Worm (Caenorhabditis elegans) whole organism, early embryonic: ENCODE measurements around the gene C05E11.3.

Source experiments
- B0310.2 ChIP-seq: sonication (generic microtip); optimal IDR thresholded peaks from 2 replicates; lab custom pipeline; 2016; ENCODE audit warnings: mild to moderate bottlenecking, missing genetic modification characterization, missing compliant biosample characterization
- F13C5.2 ChIP-seq: sonication (generic microtip); optimal IDR thresholded peaks from 2 replicates; lab custom pipeline; 2017; ENCODE audit warnings: mild to moderate bottlenecking, missing genetic modification characterization, inconsistent platforms, missing compliant biosample characterization
- aly-1 ChIP-seq: sonication (generic microtip); optimal IDR thresholded peaks from 2 replicates; lab custom pipeline; 2016; ENCODE audit warnings: missing genetic modification characterization, missing compliant biosample characterization
- ama-1 ChIP-seq: fragments of 150-350 bp; optimal IDR thresholded peaks from 2 replicates; lab custom pipeline; 2014
- ceh-13 ChIP-seq: fragments of 200-800 bp; sonication (Bioruptor generic); optimal IDR thresholded peaks from 2 replicates; lab custom pipeline; 2018; ENCODE audit warnings: mild to moderate bottlenecking, missing genetic modification characterization, missing compliant biosample characterization
- ceh-36 ChIP-seq: sonication (generic microtip); optimal IDR thresholded peaks from 2 replicates; lab custom pipeline; 2016; ENCODE audit warnings: missing genetic modification characterization, inconsistent platforms, missing compliant biosample characterization
- ets-7 ChIP-seq: sonication (generic microtip); optimal IDR thresholded peaks from 2 replicates; lab custom pipeline; 2016; ENCODE audit warnings: missing genotype, missing genetic modification characterization, missing compliant biosample characterization
- flt-1 ChIP-seq: fragments of 200-800 bp; sonication (Bioruptor generic); IDR thresholded peaks from 2 replicates; pipeline ENCODE4 v1.3.6; 2022; ENCODE audit warnings: missing genetic modification characterization, missing compliant biosample characterization
- hmbx-1 ChIP-seq: sonication (generic microtip); optimal IDR thresholded peaks from 2 replicates; lab custom pipeline; 2016; ENCODE audit warnings: mild to moderate bottlenecking, missing genetic modification characterization, missing compliant biosample characterization
- hmg-4 ChIP-seq: fragments of 200-800 bp; sonication (Bioruptor generic); optimal IDR thresholded peaks from 2 replicates; lab custom pipeline; 2018; ENCODE audit warnings: mild to moderate bottlenecking, missing genetic modification characterization, missing compliant biosample characterization
- hnd-1 ChIP-seq: sonication (generic microtip); optimal IDR thresholded peaks from 2 replicates; lab custom pipeline; 2016; ENCODE audit warnings: missing genetic modification characterization, missing compliant biosample characterization
- pes-1 ChIP-seq: fragments of 200-800 bp; sonication (Bioruptor generic); IDR thresholded peaks from 2 replicates; pipeline ENCODE4 v1.3.6; 2022; ENCODE audit warnings: missing genetic modification reagents, missing genetic modification characterization, missing compliant biosample characterization
- scrt-1 ChIP-seq: fragments of 200-800 bp; sonication (Bioruptor generic); IDR thresholded peaks from 2 replicates; pipeline ENCODE4 v1.3.6; 2022; ENCODE audit warnings: missing genetic modification characterization, missing compliant biosample characterization
- sea-1 ChIP-seq: fragments of 200-800 bp; sonication (Bioruptor generic); conservative IDR thresholded peaks from 2 replicates; pipeline ENCODE4 v1.3.6; 2022; ENCODE audit warnings: missing genetic modification characterization, missing compliant biosample characterization
- tbx-11 ChIP-seq: fragments of 200-800 bp; sonication (Bioruptor generic); IDR thresholded peaks from 2 replicates; pipeline ENCODE4 v1.3.6; 2022; ENCODE audit warnings: missing genetic modification characterization, missing compliant biosample characterization
- tbx-37 ChIP-seq: fragments of 200-800 bp; sonication (Bioruptor generic); conservative IDR thresholded peaks from 2 replicates; pipeline ENCODE4 v1.3.6; 2022; ENCODE audit warnings: missing genetic modification reagents, missing genetic modification characterization, missing compliant biosample characterization
- tra-4 ChIP-seq: sonication (generic microtip); optimal IDR thresholded peaks from 2 replicates; lab custom pipeline; 2017; ENCODE audit warnings: missing genetic modification characterization, missing compliant biosample characterization

The C05E11.3 gene

ce11 chrX:4567110-4567509, 10.9 kb upstream of the C05E11.3 start:
- no peak for TF ChIP-seq ama-1 (lab: Kevin White, UChicago)

ce11 chrX:4569276-4569675, 8.8 kb upstream of the C05E11.3 start:
- TF ChIP-seq tbx-37 (GFP tag; lab: Robert Waterston, UW) (no peak), ama-1 (lab: Kevin White, UChicago) (no peak), scrt-1 (GFP tag; lab: Robert Waterston, UW) (no peak), flt-1 (no peak), aly-1 (tag; lab: Kevin White, UChicago) (no peak), tra-4 (no peak), B0310.2 (tag; lab: Kevin White, UChicago) (no peak), ceh-13 (GFP tag; lab: Kevin White, UChicago) (no peak), pes-1 (GFP tag; lab: Robert Waterston, UW) (no peak), hmg-4 (no peak), sea-1 (GFP tag; lab: Robert Waterston, UW) (no peak), F13C5.2 (tag; lab: Kevin White, UChicago) (no peak), ets-7 (tag; lab: Kevin White, UChicago) (no peak), tbx-11 (no peak), hnd-1 (no peak), ceh-36 (tag; lab: Kevin White, UChicago) (no peak), hmbx-1 (tag; lab: Kevin White, UChicago) (no peak)

ce11 chrX:4571137-4571536, 6.9 kb upstream of the C05E11.3 start, which contains the start of gene amt-1:
TSS of gene amt-1 (plus strand) at chrX:4571437.
- no peak for TF ChIP-seq ets-7 (tag; lab: Kevin White, UChicago)
- TF ChIP-seq tra-4, result no peak
- no peak for TF ChIP-seq aly-1 (tag; lab: Kevin White, UChicago)
- no peak for TF ChIP-seq F13C5.2 (tag; lab: Kevin White, UChicago)
- no peak for TF ChIP-seq ceh-13 (GFP tag; lab: Kevin White, UChicago)
- no peak for TF ChIP-seq pes-1 (GFP tag; lab: Robert Waterston, UW)
- no peak for TF ChIP-seq B0310.2 (tag; lab: Kevin White, UChicago)
- TF ChIP-seq ama-1 (lab: Kevin White, UChicago), result no peak
- no peak for TF ChIP-seq hmbx-1 (tag; lab: Kevin White, UChicago)

- no peak for TF ChIP-seq tbx-37 (GFP tag; lab: Robert Waterston, UW)
- TF ChIP-seq tbx-11, result no peak
- TF ChIP-seq hnd-1, result no peak
- TF ChIP-seq hmbx-1 (tag; lab: Kevin White, UChicago), result no peak
- TF ChIP-seq aly-1 (tag; lab: Kevin White, UChicago), result no peak
- TF ChIP-seq ama-1 (lab: Kevin White, UChicago), result no peak
- TF ChIP-seq pes-1 (GFP tag; lab: Robert Waterston, UW), result no peak
- no peak for TF ChIP-seq F13C5.2 (tag; lab: Kevin White, UChicago)
- no peak for TF ChIP-seq B0310.2 (tag; lab: Kevin White, UChicago)
- TF ChIP-seq sea-1 (GFP tag; lab: Robert Waterston, UW), result no peak
- TF ChIP-seq ceh-36 (tag; lab: Kevin White, UChicago), result no peak
- TF ChIP-seq scrt-1 (GFP tag; lab: Robert Waterston, UW), result no peak
- TF ChIP-seq hmg-4, result no peak
- no peak for TF ChIP-seq tra-4
- TF ChIP-seq ceh-13 (GFP tag; lab: Kevin White, UChicago), result no peak
- TF ChIP-seq flt-1, result no peak
- TF ChIP-seq ets-7 (tag; lab: Kevin White, UChicago), result no peak
These were observed 3.2 kb upstream of the C05E11.3 start for ce11 chrX:4574873-4575272.

ce11 chrX:4576272-4576671, 1.8 kb upstream of the C05E11.3 start:
- TF ChIP-seq tra-4, result no peak
- TF ChIP-seq scrt-1 (GFP tag; lab: Robert Waterston, UW), result no peak
- TF ChIP-seq hmg-4, result peak; percentile 70
- no peak for TF ChIP-seq B0310.2 (tag; lab: Kevin White, UChicago)
- no peak for TF ChIP-seq hmbx-1 (tag; lab: Kevin White, UChicago)
- no peak for TF ChIP-seq ceh-13 (GFP tag; lab: Kevin White, UChicago)
- TF ChIP-seq F13C5.2 (tag; lab: Kevin White, UChicago), result peak; percentile 43
- TF ChIP-seq pes-1 (GFP tag; lab: Robert Waterston, UW), result 0 out of 2 replicates have a peak, but pooled peaks have one; percentile 45

ce11 chrX:4578581-4578980, 540 bp downstream of the C05E11.3 start:
- no peak for TF ChIP-seq aly-1 (tag; lab: Kevin White, UChicago)
- TF ChIP-seq F13C5.2 (tag; lab: Kevin White, UChicago), result no peak
- TF ChIP-seq flt-1, result no peak
- TF ChIP-seq pes-1 (GFP tag; lab: Robert Waterston, UW), result no peak
- no peak for TF ChIP-seq tbx-11
- TF ChIP-seq tra-4, result no peak
- no peak for TF ChIP-seq ceh-13 (GFP tag; lab: Kevin White, UChicago)
- no peak for TF ChIP-seq hmbx-1 (tag; lab: Kevin White, UChicago)

ce11 chrX:4585579-4585978, 7.5 kb downstream of the C05E11.3 start, which contains the start of gene C05E11.7:
TSS of gene C05E11.7 (minus strand) at chrX:4585679.
- TF ChIP-seq flt-1, result no peak

- TF ChIP-seq hnd-1 (no peak), pes-1 (GFP tag; lab: Robert Waterston, UW) (no peak), ceh-36 (tag; lab: Kevin White, UChicago) (no peak), scrt-1 (GFP tag; lab: Robert Waterston, UW) (no peak), tbx-37 (GFP tag; lab: Robert Waterston, UW) (no peak), sea-1 (GFP tag; lab: Robert Waterston, UW) (no peak), B0310.2 (tag; lab: Kevin White, UChicago) (no peak), ceh-13 (GFP tag; lab: Kevin White, UChicago) (no peak), flt-1 (no peak), F13C5.2 (tag; lab: Kevin White, UChicago) (no peak), tbx-11 (no peak), hmbx-1 (tag; lab: Kevin White, UChicago) (no peak)
These were observed 8.6 kb downstream of the C05E11.3 start, which contains the start of gene C05E11.2 for ce11 chrX:4586617-4587016. TSS of gene C05E11.2 (plus strand) at chrX:4586917.
